Fruit fly (Drosophila melanogaster) whole organism, pupa: ENCODE measurements around the gene mtTFB2.

Experiments
- CG10348 ChIP-seq: fragments of 200-800 bp; sonication (Bioruptor generic); IDR thresholded peaks from 2 replicates; pipeline ENCODE4 v1.3.6; 2022; ENCODE audit warnings: missing biosample characterization, missing genetic modification characterization
- CG12605 ChIP-seq: fragments of 200-800 bp; sonication (Bioruptor generic); IDR thresholded peaks from 2 replicates; pipeline ENCODE4 v1.3.6; 2022; ENCODE audit warnings: missing biosample characterization, missing genetic modification characterization
- CG13204 ChIP-seq: fragments of 200-800 bp; sonication (Bioruptor generic); optimal IDR thresholded peaks from 2 replicates; lab custom pipeline; 2018; ENCODE audit warnings: missing biosample characterization, mild to moderate bottlenecking, missing genetic modification characterization, moderate library complexity
- CG14655 ChIP-seq: fragments of 200-800 bp; sonication (Bioruptor generic); optimal IDR thresholded peaks from 3 replicates; lab custom pipeline; 2017; ENCODE audit warnings: mild to moderate bottlenecking, missing biosample characterization, missing genetic modification reagents, missing genetic modification characterization
- CG15710 ChIP-seq: fragments of 200-800 bp; sonication (Bioruptor generic); optimal IDR thresholded peaks from 2 replicates; lab custom pipeline; 2018; ENCODE audit warnings: missing biosample characterization, mild to moderate bottlenecking, missing genetic modification characterization, moderate library complexity
- CG17806 ChIP-seq: fragments of 200-800 bp; sonication (Bioruptor generic); optimal IDR thresholded peaks from 2 replicates; lab custom pipeline; 2018; ENCODE audit warnings: missing biosample characterization, mild to moderate bottlenecking, missing genetic modification characterization, moderate library complexity
- CG32121 ChIP-seq: fragments of 200-800 bp; sonication (Bioruptor generic); IDR thresholded peaks from 2 replicates; pipeline ENCODE4 v1.3.6; 2022; ENCODE audit warnings: missing biosample characterization, missing genetic modification characterization
- CG34367 ChIP-seq: fragments of 200-800 bp; sonication (Bioruptor generic); optimal IDR thresholded peaks from 2 replicates; lab custom pipeline; 2018; ENCODE audit warnings: missing biosample characterization, mild to moderate bottlenecking, missing genetic modification characterization
- CG4496 ChIP-seq: fragments of 200-800 bp; sonication (Bioruptor generic); IDR thresholded peaks from 3 replicates; pipeline ENCODE4 v1.3.6; 2022; ENCODE audit warnings: missing biosample characterization, missing genetic modification characterization
- CG8159 ChIP-seq: fragments of 200-800 bp; sonication (Bioruptor generic); optimal IDR thresholded peaks from 3 replicates; lab custom pipeline; 2018; ENCODE audit warnings: missing biosample characterization, mild to moderate bottlenecking, missing genetic modification characterization, moderate library complexity
- CG8301 ChIP-seq: fragments of 200-800 bp; sonication (Bioruptor generic); optimal IDR thresholded peaks from 2 replicates; lab custom pipeline; 2018; ENCODE audit warnings: missing biosample characterization, mild to moderate bottlenecking, missing genetic modification characterization
- CG9948 ChIP-seq: fragments of 200-800 bp; sonication (Bioruptor generic); optimal IDR thresholded peaks from 2 replicates; lab custom pipeline; 2018; ENCODE audit warnings: missing biosample characterization, mild to moderate bottlenecking, missing genetic modification characterization, moderate library complexity
- D1 ChIP-seq: fragments of 200-800 bp; sonication (Bioruptor generic); optimal IDR thresholded peaks from 2 replicates; lab custom pipeline; 2018; ENCODE audit warnings: missing biosample characterization, mild to moderate bottlenecking, missing genetic modification characterization, moderate library complexity
- EcR ChIP-seq: fragments of 200-800 bp; sonication (Bioruptor generic); optimal IDR thresholded peaks from 3 replicates; lab custom pipeline; 2019; ENCODE audit warnings: missing biosample characterization, missing genetic modification characterization, mild to moderate bottlenecking, moderate library complexity, missing genetic modification reagents
- Ets98B ChIP-seq: fragments of 200-800 bp; sonication (Bioruptor generic); IDR thresholded peaks from 2 replicates; pipeline ENCODE4 v1.3.6; 2022; ENCODE audit warnings: missing biosample characterization, missing genetic modification characterization
- Pif1A ChIP-seq: fragments of 200-800 bp; sonication (Bioruptor generic); optimal IDR thresholded peaks from 3 replicates; lab custom pipeline; 2016; ENCODE audit warnings: missing biosample characterization, missing genetic modification characterization
- Pif1B ChIP-seq: fragments of 200-800 bp; sonication (Bioruptor generic); optimal IDR thresholded peaks from 3 replicates; lab custom pipeline; 2016; ENCODE audit warnings: missing biosample characterization, missing genetic modification characterization
- Snoo ChIP-seq: fragments of 200-800 bp; sonication (Bioruptor generic); optimal IDR thresholded peaks from 3 replicates; lab custom pipeline; 2017; ENCODE audit warnings: missing biosample characterization, mild to moderate bottlenecking, missing genetic modification characterization, inconsistent platforms
- fd96Ca ChIP-seq: fragments of 200-800 bp; sonication (Bioruptor generic); IDR thresholded peaks from 3 replicates; pipeline ENCODE4 v1.3.6; 2022; ENCODE audit warnings: missing biosample characterization, missing genetic modification characterization
- gl ChIP-seq: fragments of 200-800 bp; sonication (Bioruptor generic); optimal IDR thresholded peaks from 2 replicates; lab custom pipeline; 2018; ENCODE audit warnings: missing biosample characterization, mild to moderate bottlenecking, missing genetic modification characterization
- rn ChIP-seq: fragments of 200-800 bp; sonication (Bioruptor generic); IDR thresholded peaks from 2 replicates; pipeline ENCODE4 v1.3.6; 2022; ENCODE audit warnings: missing biosample characterization, missing genetic modification characterization

mtTFB2 gene

dm6 chr3R:10045343-10045742, at the start of gene mtTFB2, which contains the start of gene CG11722:
Gene mtTFB2 (plus strand): TSS chr3R:10045574.
Gene CG11722 (minus strand): TSS chr3R:10045542.
- TF ChIP-seq gl (tag; lab: Kevin White, UChicago) (no peak), CG13204 (GFP tag; lab: Kevin White, UChicago) (no peak), D1 (tag; lab: Kevin White, UChicago) (no peak), CG8159 (no peak), CG32121 (GFP tag; lab: Robert Waterston, UW) (no peak), fd96Ca (GFP tag; lab: Robert Waterston, UW) (no peak), CG14655 (no peak), Pif1B (GFP tag; lab: Kevin White, UChicago) (no peak), CG34367 (tag; lab: Kevin White, UChicago) (no peak), CG17806 (tag; lab: Kevin White, UChicago) (no peak), Snoo (tag; lab: Kevin White, UChicago) (no peak), Ets98B (GFP tag; lab: Robert Waterston, UW) (no peak), CG9948 (tag; lab: Kevin White, UChicago) (no peak), CG15710 (tag; lab: Kevin White, UChicago) (no peak), CG8301 (no peak), rn (GFP tag; lab: Robert Waterston, UW) (no peak), CG10348 (GFP tag; lab: Robert Waterston, UW) (no peak), EcR (no peak)

- TF ChIP-seq CG14655 (no peak), rn (GFP tag; lab: Robert Waterston, UW) (no peak), Pif1A (no peak), CG12605 (GFP tag; lab: Robert Waterston, UW) (no peak), CG8159 (no peak), CG10348 (GFP tag; lab: Robert Waterston, UW) (no peak), CG17806 (tag; lab: Kevin White, UChicago) (no peak), EcR (no peak), gl (tag; lab: Kevin White, UChicago) (no peak), Snoo (tag; lab: Kevin White, UChicago) (no peak), CG9948 (tag; lab: Kevin White, UChicago) (no peak)
Observed at dm6 chr3R:9996689-9997213, 48.6 kb upstream of the mtTFB2 start, which contains the start of the genes Gr85a and Spn85F. Gene Gr85a (minus strand): TSS chr3R:9996789. Gene Spn85F (plus strand): TSS chr3R:9997163.

- TF ChIP-seq Ets98B (GFP tag; lab: Robert Waterston, UW) (no peak), CG4496 (GFP tag; lab: Robert Waterston, UW) (no peak), CG14655 (no peak), CG8301 (no peak), CG32121 (GFP tag; lab: Robert Waterston, UW) (no peak), CG13204 (GFP tag; lab: Kevin White, UChicago) (no peak), CG15710 (tag; lab: Kevin White, UChicago) (no peak), Pif1B (GFP tag; lab: Kevin White, UChicago) (no peak), EcR (no peak), CG9948 (tag; lab: Kevin White, UChicago) (no peak), Snoo (tag; lab: Kevin White, UChicago) (no peak), CG10348 (GFP tag; lab: Robert Waterston, UW) (no peak), CG17806 (tag; lab: Kevin White, UChicago) (no peak), CG34367 (tag; lab: Kevin White, UChicago) (no peak), CG8159 (no peak)
Observed at dm6 chr3R:10001174-10001789, 44.1 kb upstream of the mtTFB2 start, which contains the start of gene CG5359. Gene CG5359 (minus strand): TSS chr3R:10001276.

dm6 chr3R:10024032-10024712, 21.2 kb upstream of the mtTFB2 start:
- no peak for TF ChIP-seq CG12605 (GFP tag; lab: Robert Waterston, UW)
- no peak for TF ChIP-seq gl (tag; lab: Kevin White, UChicago)
- no peak for TF ChIP-seq CG10348 (GFP tag; lab: Robert Waterston, UW)
- TF ChIP-seq rn (GFP tag; lab: Robert Waterston, UW) = no peak
- TF ChIP-seq CG17806 (tag; lab: Kevin White, UChicago) = no peak
- 0 out of 3 replicates have a peak, but pooled peaks have one; percentile 24 for TF ChIP-seq fd96Ca (GFP tag; lab: Robert Waterston, UW)
- TF ChIP-seq Snoo (tag; lab: Kevin White, UChicago) = no peak

dm6 chr3R:10025050-10025449, 20.3 kb upstream of the mtTFB2 start, which contains the start of gene CG31407:
Gene CG31407 (minus strand): TSS chr3R:10025150.
- TF ChIP-seq CG13204 (GFP tag; lab: Kevin White, UChicago) (no peak), D1 (tag; lab: Kevin White, UChicago) (no peak), gl (tag; lab: Kevin White, UChicago) (no peak), CG8301 (no peak), CG9948 (tag; lab: Kevin White, UChicago) (no peak), CG4496 (GFP tag; lab: Robert Waterston, UW) (no peak), CG10348 (GFP tag; lab: Robert Waterston, UW) (no peak), CG8159 (no peak), CG34367 (tag; lab: Kevin White, UChicago) (no peak), CG12605 (GFP tag; lab: Robert Waterston, UW) (no peak)
